Fruit fly (Drosophila melanogaster): ENCODE results near the gene mor.
A peak's percentile ranks its signal among the peaks of the same experiment; 100 is the strongest.

The mor gene

dm6 chr3R:15950843-15951242 lies 21.9 kb downstream of the mor start, which contains the start of the genes CG31088 and CG46383:
Gene CG31088, minus strand, starts transcription at chr3R:15950943.
Gene CG46383, minus strand, starts transcription at chr3R:15950943.
- TF ChIP-seq CG8159 (tag; optimal IDR thresholded peaks at IDR 0.05) (no peak), CG32121 (GFP tag; IDR thresholded peaks at IDR 0.05) (no peak), D1 (tag; optimal IDR thresholded peaks at IDR 0.05) (no peak), EcR (GFP tag; optimal IDR thresholded peaks at IDR 0.05) (no peak), CG4496 (GFP tag; IDR thresholded peaks at IDR 0.05) (no peak), Pif1B (GFP tag; optimal IDR thresholded peaks at IDR 0.05) (no peak), CG14655 (GFP tag; optimal IDR thresholded peaks at IDR 0.05) (no peak), CG15710 (tag; optimal IDR thresholded peaks at IDR 0.05) (no peak), CG17806 (tag; optimal IDR thresholded peaks at IDR 0.05) (no peak), CG34367 (tag; optimal IDR thresholded peaks at IDR 0.05) (no peak), fd96Ca (GFP tag; IDR thresholded peaks at IDR 0.05) (no peak), CG10348 (GFP tag; IDR thresholded peaks at IDR 0.05) (no peak), Snoo (tag; optimal IDR thresholded peaks at IDR 0.05) (no peak), CG13204 (GFP tag; optimal IDR thresholded peaks at IDR 0.05) (no peak), CG12605 (GFP tag; IDR thresholded peaks at IDR 0.05) (no peak), Pif1A (GFP tag; optimal IDR thresholded peaks at IDR 0.05) (no peak), CG9948 (tag; optimal IDR thresholded peaks at IDR 0.05) (no peak), gl (tag; optimal IDR thresholded peaks at IDR 0.05) (no peak), rn (GFP tag; IDR thresholded peaks at IDR 0.05) (no peak), CG8301 (tag; optimal IDR thresholded peaks at IDR 0.05) (no peak)

dm6 chr3R:15947605-15948004 lies 25.1 kb downstream of the mor start:
- TF ChIP-seq CG4496 (GFP tag; IDR thresholded peaks at IDR 0.05) (no peak), gl (tag; optimal IDR thresholded peaks at IDR 0.05) (no peak), CG34367 (tag; optimal IDR thresholded peaks at IDR 0.05) (no peak), CG8301 (tag; optimal IDR thresholded peaks at IDR 0.05) (no peak), CG14655 (GFP tag; optimal IDR thresholded peaks at IDR 0.05) (no peak), CG32121 (GFP tag; IDR thresholded peaks at IDR 0.05) (no peak), Ets98B (GFP tag; IDR thresholded peaks at IDR 0.05) (no peak), CG8159 (tag; optimal IDR thresholded peaks at IDR 0.05) (no peak), EcR (GFP tag; optimal IDR thresholded peaks at IDR 0.05) (no peak), CG12605 (GFP tag; IDR thresholded peaks at IDR 0.05) (no peak), CG9948 (tag; optimal IDR thresholded peaks at IDR 0.05) (no peak), D1 (tag; optimal IDR thresholded peaks at IDR 0.05) (no peak), CG15710 (tag; optimal IDR thresholded peaks at IDR 0.05) (no peak), Pif1B (GFP tag; optimal IDR thresholded peaks at IDR 0.05) (no peak), Pif1A (GFP tag; optimal IDR thresholded peaks at IDR 0.05) (no peak), fd96Ca (GFP tag; IDR thresholded peaks at IDR 0.05) (no peak), CG10348 (GFP tag; IDR thresholded peaks at IDR 0.05) (no peak), CG17806 (tag; optimal IDR thresholded peaks at IDR 0.05) (no peak), CG13204 (GFP tag; optimal IDR thresholded peaks at IDR 0.05) (no peak), rn (GFP tag; IDR thresholded peaks at IDR 0.05) (no peak)

- TF ChIP-seq CG9948 (tag; optimal IDR thresholded peaks at IDR 0.05) = no peak
- no peak for TF ChIP-seq CG12605 (GFP tag; IDR thresholded peaks at IDR 0.05)
- no peak for TF ChIP-seq CG17806 (tag; optimal IDR thresholded peaks at IDR 0.05)
- TF ChIP-seq Ets98B (GFP tag; IDR thresholded peaks at IDR 0.05) = no peak
- TF ChIP-seq CG10348 (GFP tag; IDR thresholded peaks at IDR 0.05) = no peak
- TF ChIP-seq Snoo (tag; optimal IDR thresholded peaks at IDR 0.05) = no peak
- no peak for TF ChIP-seq fd96Ca (GFP tag; IDR thresholded peaks at IDR 0.05)
- TF ChIP-seq CG14655 (GFP tag; optimal IDR thresholded peaks at IDR 0.05) = no peak
- TF ChIP-seq CG32121 (GFP tag; IDR thresholded peaks at IDR 0.05) = no peak
Observed at dm6 chr3R:15937708-15938107, 35.0 kb downstream of the mor start.

dm6 chr3R:15935538-15935937 lies 37.2 kb downstream of the mor start:
- TF ChIP-seq CG15710 (tag; optimal IDR thresholded peaks at IDR 0.05) (no peak), D1 (tag; optimal IDR thresholded peaks at IDR 0.05) (no peak), Pif1B (GFP tag; optimal IDR thresholded peaks at IDR 0.05) (no peak), CG8159 (tag; optimal IDR thresholded peaks at IDR 0.05) (no peak), Snoo (tag; optimal IDR thresholded peaks at IDR 0.05) (no peak)

DNA sequence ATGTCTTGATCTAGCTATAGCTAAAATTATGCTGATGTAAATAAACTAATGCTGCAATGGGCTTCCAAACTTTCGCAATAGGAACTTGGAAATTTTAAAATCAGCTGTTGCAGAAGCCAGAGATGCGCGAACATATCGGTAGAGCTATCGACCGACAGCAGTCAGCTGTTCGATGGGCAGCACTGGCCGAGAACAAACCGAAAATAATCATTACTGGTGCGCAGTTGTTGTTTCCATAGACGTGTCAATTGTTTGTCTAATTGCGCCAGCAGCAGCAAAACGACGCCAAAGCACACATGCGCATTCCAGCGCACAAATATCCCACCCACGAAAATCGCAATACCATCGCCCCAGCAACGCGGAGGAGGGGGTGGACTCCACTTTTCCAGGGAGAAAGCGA lies 37.8 kb downstream of the mor start, which contains the start of gene Sap47:
Gene Sap47, plus strand, starts transcription at position 149 of the 400 bp plus-strand sequence.
- TF ChIP-seq CG4496 (GFP tag; IDR thresholded peaks at IDR 0.05) (0 out of 3 replicates have a peak, but pooled peaks have one; percentile 12), CG32121 (GFP tag; IDR thresholded peaks at IDR 0.05) (peak; percentile 18; the same call in 1 of the 2 replicates), CG12605 (GFP tag; IDR thresholded peaks at IDR 0.05) (no peak)

DNA sequence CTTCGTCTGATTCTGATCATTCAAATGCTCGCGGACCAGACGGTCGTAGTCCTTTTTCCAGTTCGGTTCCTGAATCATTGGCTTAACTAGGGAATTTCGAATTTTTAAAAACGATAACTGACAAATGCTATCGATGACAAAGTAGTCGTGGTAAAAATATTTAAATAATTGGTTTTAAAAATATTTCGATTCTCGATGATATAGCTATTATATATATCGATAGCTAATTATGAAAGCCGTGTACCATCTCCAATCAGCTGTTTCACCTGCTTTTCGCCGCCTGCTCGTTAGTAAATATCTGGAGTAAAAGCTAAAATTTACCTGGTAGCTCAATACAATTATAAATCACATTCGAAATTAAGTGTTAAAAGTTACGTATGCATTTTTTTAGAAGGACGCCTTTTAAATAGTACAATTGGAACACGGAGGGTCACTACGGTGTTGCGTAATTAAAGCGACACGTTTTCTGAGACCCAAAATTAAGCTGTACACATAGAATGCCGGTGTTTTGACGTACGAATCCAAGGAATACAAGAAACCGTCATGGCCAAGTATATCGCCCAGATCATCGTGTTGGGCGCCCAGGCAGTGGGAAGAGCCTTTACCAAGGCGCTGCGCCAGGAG lies 39.0 kb downstream of the mor start, which contains the start of the genes CG5478 and blp:
Gene CG5478, minus strand, starts transcription at position 126 of the 624 bp plus-strand sequence.
Gene blp, plus strand, starts transcription at position 239 of the 624 bp plus-strand sequence.
- TF ChIP-seq CG8301 (tag; optimal IDR thresholded peaks at IDR 0.05) (no peak), CG8159 (tag; optimal IDR thresholded peaks at IDR 0.05) (no peak), CG17806 (tag; optimal IDR thresholded peaks at IDR 0.05) (no peak), CG14655 (GFP tag; optimal IDR thresholded peaks at IDR 0.05) (no peak), gl (tag; optimal IDR thresholded peaks at IDR 0.05) (no peak), CG13204 (GFP tag; optimal IDR thresholded peaks at IDR 0.05) (no peak), CG10348 (GFP tag; IDR thresholded peaks at IDR 0.05) (no peak), Snoo (tag; optimal IDR thresholded peaks at IDR 0.05) (no peak), CG4496 (GFP tag; IDR thresholded peaks at IDR 0.05) (0 out of 3 replicates have a peak, but pooled peaks have one; percentile 8)
